Fruit fly (Drosophila melanogaster): ENCODE measurements around the gene CG31688.

DNA sequence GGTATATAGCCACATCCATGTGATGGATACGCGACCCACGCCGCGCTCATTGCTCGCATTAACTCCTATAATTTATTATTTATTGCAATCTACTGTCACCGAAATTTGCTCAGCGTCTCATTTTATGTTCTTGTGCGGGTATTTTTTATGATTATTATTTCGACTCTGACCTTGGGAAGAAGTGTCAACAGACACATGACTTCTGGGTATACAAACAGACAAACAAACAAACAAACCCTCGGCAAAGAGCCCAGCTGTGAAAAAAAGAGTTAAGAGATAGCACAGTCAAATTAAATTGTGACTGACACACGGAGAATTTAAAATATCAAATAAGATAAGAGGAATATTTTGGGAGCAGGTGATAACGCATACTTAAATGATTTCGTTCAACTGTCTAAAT is 36.0 kb upstream of the CG31688 start:
- no peak for TF ChIP-seq tgo (GFP tag; IDR thresholded peaks at IDR 0.05)
- TF ChIP-seq CG12219 (GFP tag; optimal IDR thresholded peaks at IDR 0.05): peak; percentile 8
